Worm (Caenorhabditis elegans) whole organism, young adult: ENCODE measurements around the gene lias-1.

Experiments used
- F10E7.11 ChIP-seq: sonication (generic microtip); optimal IDR thresholded peaks from 2 replicates; lab custom pipeline; 2017; ENCODE audit warnings: mild to moderate bottlenecking, missing genetic modification characterization, moderate library complexity, missing compliant biosample characterization
- F33H1.4 ChIP-seq: fragments of 200-800 bp; sonication (Bioruptor generic); IDR thresholded peaks from 2 replicates; pipeline ENCODE4 v1.3.6; 2022; ENCODE audit warnings: missing genetic modification reagents, missing genetic modification characterization, missing compliant biosample characterization
- F49E8.2 ChIP-seq: sonication (generic microtip); optimal IDR thresholded peaks from 3 replicates; lab custom pipeline; 2017; ENCODE audit warnings: missing genetic modification characterization, mild to moderate bottlenecking, missing compliant biosample characterization, antibody characterized with exemption, moderate library complexity; ENCODE audit not compliant: insufficient read depth
- F55B11.4 ChIP-seq: sonication (generic microtip); optimal IDR thresholded peaks from 2 replicates; lab custom pipeline; 2016; ENCODE audit warnings: missing compliant biosample characterization, missing genetic modification characterization, borderline replicate concordance; ENCODE audit not compliant: insufficient read depth
- F57C9.4 ChIP-seq: sonication (generic microtip); optimal IDR thresholded peaks from 2 replicates; lab custom pipeline; 2017; ENCODE audit warnings: mild to moderate bottlenecking, missing genetic modification characterization, missing compliant biosample characterization
- K11D2.4 ChIP-seq: fragments of 200-800 bp; sonication (Bioruptor generic); IDR thresholded peaks from 2 replicates; pipeline ENCODE4 v1.3.6; 2022; ENCODE audit warnings: missing genetic modification reagents, missing genetic modification characterization, missing compliant biosample characterization
- K12H6.12 ChIP-seq: fragments of 200-800 bp; sonication (Bioruptor generic); optimal IDR thresholded peaks from 2 replicates; lab custom pipeline; 2018; ENCODE audit warnings: mild to moderate bottlenecking, missing genetic modification characterization, missing compliant biosample characterization
- Y67H2A.10 ChIP-seq: fragments of 200-800 bp; sonication (Bioruptor generic); conservative IDR thresholded peaks from 2 replicates; pipeline ENCODE4 v1.3.6; 2022; ENCODE audit warnings: missing genetic modification reagents, missing genetic modification characterization, missing compliant biosample characterization
- Y79H2A.3 ChIP-seq: fragments of 200-800 bp; sonication (Bioruptor generic); conservative IDR thresholded peaks from 2 replicates; pipeline ENCODE4 v1.3.6; 2022; ENCODE audit warnings: missing genetic modification reagents, missing genetic modification characterization, missing compliant biosample characterization
- ZK185.1 ChIP-seq: sonication (generic microtip); optimal IDR thresholded peaks from 2 replicates; lab custom pipeline; 2016; ENCODE audit warnings: mild to moderate bottlenecking, missing genetic modification characterization, missing compliant biosample characterization; ENCODE audit not compliant: poor library complexity, severe bottlenecking
- akir-1 ChIP-seq: fragments of 200-800 bp; sonication (Bioruptor generic); optimal IDR thresholded peaks from 2 replicates; lab custom pipeline; 2018; ENCODE audit warnings: mild to moderate bottlenecking, missing genetic modification characterization, moderate library complexity, missing compliant biosample characterization
- athp-1 ChIP-seq: sonication (generic microtip); optimal IDR thresholded peaks from 2 replicates; lab custom pipeline; 2017; ENCODE audit warnings: mild to moderate bottlenecking, missing genetic modification characterization, missing compliant biosample characterization
- attf-3 ChIP-seq: fragments of 200-800 bp; sonication (Bioruptor generic); conservative IDR thresholded peaks from 2 replicates; pipeline ENCODE4 v1.3.6; 2022; ENCODE audit warnings: missing genetic modification reagents, missing genetic modification characterization, missing compliant biosample characterization
- ceh-100 ChIP-seq: fragments of 200-800 bp; sonication (Bioruptor generic); IDR thresholded peaks from 2 replicates; pipeline ENCODE4 v1.3.6; 2022; ENCODE audit warnings: missing genetic modification reagents, missing genetic modification characterization, missing compliant biosample characterization
- ceh-79 ChIP-seq: sonication (generic microtip); optimal IDR thresholded peaks from 2 replicates; lab custom pipeline; 2017; ENCODE audit warnings: mild to moderate bottlenecking, missing genetic modification characterization, missing compliant biosample characterization
- chd-7 ChIP-seq: sonication (generic microtip); optimal IDR thresholded peaks from 2 replicates; lab custom pipeline; 2016; ENCODE audit warnings: mild to moderate bottlenecking, missing genetic modification characterization, moderate library complexity, missing compliant biosample characterization
- die-1 ChIP-seq: sonication (generic microtip); optimal IDR thresholded peaks from 2 replicates; lab custom pipeline; 2016; ENCODE audit warnings: missing genotype, mild to moderate bottlenecking, missing genetic modification characterization, missing compliant biosample characterization
- egl-44 ChIP-seq: fragments of 200-800 bp; sonication (Bioruptor generic); IDR thresholded peaks from 2 replicates; pipeline ENCODE4 v1.3.6; 2022; ENCODE audit warnings: missing genetic modification reagents, missing genetic modification characterization, missing compliant biosample characterization
- hmg-1.2 ChIP-seq: fragments of 200-800 bp; sonication (Bioruptor generic); IDR thresholded peaks from 2 replicates; pipeline ENCODE4 v1.3.6; 2022; ENCODE audit warnings: missing genetic modification reagents, missing genetic modification characterization, missing compliant biosample characterization
- hsf-1 ChIP-seq: fragments of 200-800 bp; sonication (Bioruptor generic); IDR thresholded peaks from 2 replicates; pipeline ENCODE4 v1.3.6; 2022; ENCODE audit warnings: missing genetic modification reagents, missing genetic modification characterization, missing compliant biosample characterization
- let-526 ChIP-seq: fragments of 200-800 bp; sonication (Bioruptor generic); IDR thresholded peaks from 2 replicates; pipeline ENCODE4 v1.3.6; 2022; ENCODE audit warnings: missing genetic modification reagents, missing genetic modification characterization, missing compliant biosample characterization
- lin-40 ChIP-seq: sonication (generic microtip); optimal IDR thresholded peaks from 2 replicates; lab custom pipeline; 2016; ENCODE audit warnings: missing genetic modification characterization, mild to moderate bottlenecking, missing compliant biosample characterization, missing genotype, missing genetic modification reagents
- lir-1 ChIP-seq: fragments of 200-800 bp; sonication (Bioruptor generic); conservative IDR thresholded peaks from 2 replicates; pipeline ENCODE4 v1.3.6; 2022; ENCODE audit warnings: missing genetic modification reagents, missing genetic modification characterization, missing compliant biosample characterization
- lsy-27 ChIP-seq: sonication (generic microtip); optimal IDR thresholded peaks from 2 replicates; lab custom pipeline; 2017; ENCODE audit warnings: missing genetic modification characterization, mild to moderate bottlenecking, missing compliant biosample characterization, antibody characterized with exemption, missing genotype, borderline replicate concordance; ENCODE audit not compliant: insufficient read depth
- madf-10 ChIP-seq: sonication (generic microtip); optimal IDR thresholded peaks from 2 replicates; lab custom pipeline; 2016; ENCODE audit warnings: mild to moderate bottlenecking, missing genetic modification characterization, missing compliant biosample characterization
- madf-6 ChIP-seq: fragments of 200-800 bp; sonication (Bioruptor generic); IDR thresholded peaks from 2 replicates; pipeline ENCODE4 v1.3.6; 2022; ENCODE audit warnings: missing genetic modification reagents, missing genetic modification characterization, missing compliant biosample characterization
- mxl-1 ChIP-seq: sonication (generic microtip); optimal IDR thresholded peaks from 2 replicates; lab custom pipeline; 2016; ENCODE audit warnings: missing genetic modification characterization, missing compliant biosample characterization
- nhr-179 ChIP-seq: sonication (generic microtip); optimal IDR thresholded peaks from 2 replicates; lab custom pipeline; 2016; ENCODE audit warnings: mild to moderate bottlenecking, missing genetic modification characterization, missing compliant biosample characterization
- nhr-27 ChIP-seq: fragments of 200-800 bp; sonication (Bioruptor generic); optimal IDR thresholded peaks from 2 replicates; lab custom pipeline; 2018; ENCODE audit warnings: mild to moderate bottlenecking, missing genetic modification characterization, moderate library complexity, missing compliant biosample characterization
- pbrm-1 ChIP-seq: fragments of 200-800 bp; sonication (Bioruptor generic); IDR thresholded peaks from 2 replicates; pipeline ENCODE4 v1.3.6; 2022; ENCODE audit warnings: missing genetic modification reagents, missing genetic modification characterization, missing compliant biosample characterization
- snpc-3.4 ChIP-seq: sonication (generic microtip); optimal IDR thresholded peaks from 2 replicates; lab custom pipeline; 2017; ENCODE audit warnings: missing genetic modification characterization, mild to moderate bottlenecking, missing compliant biosample characterization, antibody characterized with exemption, moderate library complexity, missing genotype, missing genetic modification reagents
- tbp1 ChIP-seq: fragments of 200-800 bp; sonication (Bioruptor generic); optimal IDR thresholded peaks from 2 replicates; lab custom pipeline; 2018; ENCODE audit warnings: mild to moderate bottlenecking, missing genetic modification characterization, missing compliant biosample characterization
- ztf-28 ChIP-seq: fragments of 200-800 bp; sonication (Bioruptor generic); IDR thresholded peaks from 2 replicates; pipeline ENCODE4 v1.3.6; 2022; ENCODE audit warnings: missing genetic modification reagents, missing genetic modification characterization, missing compliant biosample characterization

The lias-1 gene

ce11 chrIII:3499850-3500249, 5.1 kb downstream of the lias-1 start (continued):
- TF ChIP-seq Y79H2A.3 (GFP tag; lab: Robert Waterston, UW) (no peak), pbrm-1 (GFP tag; lab: Robert Waterston, UW) (peak; percentile 22; the same call in 1 of the 2 replicates), F49E8.2 (tag; lab: Kevin White, UChicago) (no peak), F33H1.4 (GFP tag; lab: Robert Waterston, UW) (0 out of 2 replicates have a peak, but pooled peaks have one; percentile 28), Y67H2A.10 (GFP tag; lab: Robert Waterston, UW) (0 out of 2 replicates have a peak, but pooled peaks have one; percentile 36), akir-1 (GFP tag; lab: Kevin White, UChicago) (no peak), nhr-27 (tag; lab: Kevin White, UChicago) (no peak), ztf-28 (GFP tag; lab: Robert Waterston, UW) (peak; percentile 74; the same call in 1 of the 2 replicates), K11D2.4 (peak; percentile 39; the same call in 1 of the 2 replicates), nhr-179 (tag; lab: Kevin White, UChicago) (no peak), hsf-1 (GFP tag; lab: Robert Waterston, UW) (no peak), ceh-100 (GFP tag; lab: Robert Waterston, UW) (peak; percentile 96), egl-44 (GFP tag; lab: Robert Waterston, UW) (no peak), madf-6 (GFP tag; lab: Robert Waterston, UW) (peak; percentile 41), lin-40 (tag; lab: Kevin White, UChicago) (no peak)
- TF ChIP-seq, all 124 proteins: peak for 20

ce11 chrIII:3498957-3499356, 5.9 kb downstream of the lias-1 start, which contains the start of gene M01F1.9:
M01F1.9 (minus strand) TSS chrIII:3499057.
- no peak for TF ChIP-seq F10E7.11
- TF ChIP-seq lin-40 (tag; lab: Kevin White, UChicago), result no peak
- no peak for TF ChIP-seq ceh-79 (tag; lab: Kevin White, UChicago)
- TF ChIP-seq chd-7 (tag; lab: Kevin White, UChicago), result no peak
- no peak for TF ChIP-seq ztf-28 (GFP tag; lab: Robert Waterston, UW)
- TF ChIP-seq ZK185.1 (tag; lab: Kevin White, UChicago), result no peak
- no peak for TF ChIP-seq nhr-179 (tag; lab: Kevin White, UChicago)
- no peak for TF ChIP-seq tbp1 (GFP tag; lab: Kevin White, UChicago)
- TF ChIP-seq F57C9.4, result no peak
- TF ChIP-seq athp-1 (tag; lab: Kevin White, UChicago), result no peak
- TF ChIP-seq madf-10 (tag; lab: Kevin White, UChicago), result no peak

- no peak for TF ChIP-seq mxl-1 (tag; lab: Kevin White, UChicago)
- TF ChIP-seq snpc-3.4 (tag; lab: Kevin White, UChicago), result no peak
- TF ChIP-seq lir-1 (GFP tag; lab: Robert Waterston, UW), result no peak
- TF ChIP-seq die-1 (tag; lab: Kevin White, UChicago), result no peak
- TF ChIP-seq Y67H2A.10 (GFP tag; lab: Robert Waterston, UW), result no peak
- TF ChIP-seq ZK185.1 (tag; lab: Kevin White, UChicago), result no peak
- TF ChIP-seq ceh-79 (tag; lab: Kevin White, UChicago), result no peak
- no peak for TF ChIP-seq hmg-1.2 (GFP tag; lab: Robert Waterston, UW)
- TF ChIP-seq attf-3, result no peak
- no peak for TF ChIP-seq lsy-27
- no peak for TF ChIP-seq K12H6.12 (tag; lab: Kevin White, UChicago)
These were observed 11.8 kb downstream of the lias-1 start, which contains the start of gene gly-14 for ce11 chrIII:3493138-3493537. gly-14 (minus strand) TSS chrIII:3493238.

- TF ChIP-seq let-526 (GFP tag; lab: Robert Waterston, UW), result no peak
- TF ChIP-seq F55B11.4 (tag; lab: Kevin White, UChicago), result no peak
- peak; percentile 65 for TF ChIP-seq hmg-1.2 (GFP tag; lab: Robert Waterston, UW)
These were observed 16.7 kb downstream of the lias-1 start, which contains the start of gene C34C12.7 for ce11 chrIII:3488224-3488623. C34C12.7 (minus strand) TSS chrIII:3488341.
